Worm (Caenorhabditis elegans) whole organism, young adult: ENCODE measurements around the gene swt-4.

Experiments
- C06A6.2 ChIP-seq: fragments of 200-800 bp; sonication (Bioruptor generic); conservative IDR thresholded peaks from 2 replicates; pipeline ENCODE4 v1.3.6; 2022; ENCODE audit warnings: missing genetic modification characterization, missing compliant biosample characterization
- F23B12.7 ChIP-seq: sonication (generic microtip); optimal IDR thresholded peaks from 2 replicates; lab custom pipeline; 2017; ENCODE audit warnings: missing genetic modification characterization, mild to moderate bottlenecking, missing compliant biosample characterization, antibody characterized with exemption, moderate library complexity; ENCODE audit not compliant: insufficient read depth
- Y67H2A.10 ChIP-seq: fragments of 200-800 bp; sonication (Bioruptor generic); conservative IDR thresholded peaks from 2 replicates; pipeline ENCODE4 v1.3.6; 2022; ENCODE audit warnings: missing genetic modification reagents, missing genetic modification characterization, missing compliant biosample characterization
- Y79H2A.3 ChIP-seq: fragments of 200-800 bp; sonication (Bioruptor generic); conservative IDR thresholded peaks from 2 replicates; pipeline ENCODE4 v1.3.6; 2022; ENCODE audit warnings: missing genetic modification reagents, missing genetic modification characterization, missing compliant biosample characterization
- ama-1 ChIP-seq, 3 experiments: fragments of 150-350 bp in 1 of 3; sonication (generic microtip) in 2 of 3; optimal IDR thresholded peaks; 2 replicates each; lab custom pipeline; 2014 to 2018; ENCODE audit warnings: missing biosample characterization in 2 of 3, missing genetic modification characterization in 2 of 3, missing genetic modification reagents in 2 of 3
- egrh-3 ChIP-seq: fragments of 200-800 bp; sonication (Bioruptor generic); IDR thresholded peaks from 2 replicates; pipeline ENCODE4 v1.3.6; 2022; ENCODE audit warnings: missing genetic modification reagents, missing genetic modification characterization, missing compliant biosample characterization
- hsf-1 ChIP-seq: fragments of 200-800 bp; sonication (Bioruptor generic); IDR thresholded peaks from 2 replicates; pipeline ENCODE4 v1.3.6; 2022; ENCODE audit warnings: missing genetic modification reagents, missing genetic modification characterization, missing compliant biosample characterization
- lin-35 ChIP-seq, 3 experiments: fragments of 150-350 bp in 2 of 3; sonication (generic microtip) in 1 of 3; optimal IDR thresholded peaks; 2 replicates each; lab custom pipeline; 2014 to 2018; ENCODE audit warnings: missing biosample characterization in 3 of 3, missing genetic modification characterization in 3 of 3, missing genetic modification reagents in 3 of 3
- nfya-1 ChIP-seq: sonication (generic microtip); optimal IDR thresholded peaks from 2 replicates; lab custom pipeline; 2017; ENCODE audit warnings: antibody characterized with exemption, missing compliant biosample characterization, missing genetic modification characterization, borderline replicate concordance; ENCODE audit not compliant: insufficient read depth
- unc-62 ChIP-seq: fragments of 150-350 bp; optimal IDR thresholded peaks from 2 replicates; lab custom pipeline; 2014; ENCODE audit warnings: missing biosample characterization, missing genetic modification reagents, missing genetic modification characterization
- zim-3 ChIP-seq: sonication (generic microtip); optimal IDR thresholded peaks from 2 replicates; lab custom pipeline; 2017; ENCODE audit warnings: mild to moderate bottlenecking, missing genetic modification characterization, moderate library complexity, missing compliant biosample characterization

DNA sequence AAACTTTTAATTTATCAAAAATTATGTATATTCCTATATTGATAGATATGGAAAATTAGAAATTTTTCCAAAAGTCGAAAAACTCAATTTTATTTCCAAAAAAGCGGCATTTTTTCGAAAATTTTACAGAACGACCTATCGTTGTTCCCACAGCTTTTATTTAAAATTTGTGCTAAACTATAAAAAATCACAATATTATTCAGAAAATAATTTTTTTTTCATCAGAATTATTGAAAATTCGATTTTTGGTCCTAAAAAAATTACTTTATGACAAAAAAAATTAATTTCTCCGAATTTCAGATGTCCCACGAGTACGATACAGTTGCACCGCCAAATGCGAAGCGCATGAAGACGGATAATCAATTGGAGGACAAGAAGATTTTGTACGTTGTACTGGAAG, 20.3 kb upstream of the swt-4 start, which contains the start of gene emg-1:
- TF ChIP-seq unc-62 (GFP tag; lab: Kevin White, UChicago): no peak
- TF ChIP-seq egrh-3 (GFP tag; lab: Robert Waterston, UW): no peak
- no peak for TF ChIP-seq lin-35 (GFP tag; optimal IDR thresholded peaks at IDR 0.05; lab: Kevin White, UChicago)
- no peak for TF ChIP-seq C06A6.2 (GFP tag; lab: Robert Waterston, UW)
- no peak for TF ChIP-seq F23B12.7 (tag; lab: Kevin White, UChicago)
- no peak for TF ChIP-seq hsf-1 (GFP tag; lab: Robert Waterston, UW)
- no peak for TF ChIP-seq ama-1 (optimal IDR thresholded peaks at IDR 0.05; lab: Kevin White, UChicago)
- no peak for TF ChIP-seq ama-1 (GFP tag; optimal IDR thresholded peaks at IDR 0.05; lab: Kevin White, UChicago)
- TF ChIP-seq Y79H2A.3 (GFP tag; lab: Robert Waterston, UW): no peak
- TF ChIP-seq Y67H2A.10: no peak
- no peak for TF ChIP-seq zim-3 (tag; lab: Kevin White, UChicago)
- no peak for TF ChIP-seq nfya-1 (tag; lab: Kevin White, UChicago)
